Fruit fly (Drosophila melanogaster): ENCODE results near the gene IPIP.

The IPIP gene

dm6 chr2L:6047528-6048160 is at the start of gene IPIP (continued):
- TF ChIP-seq Spps (tag; optimal IDR thresholded peaks at IDR 0.05) (no peak), crp (GFP tag; optimal IDR thresholded peaks at IDR 0.05) (peak in 1 of 2 experiments; percentile 73), usp (GFP tag; optimal IDR thresholded peaks at IDR 0.05) (no peak), Hr3 (GFP tag; optimal IDR thresholded peaks at IDR 0.05) (no peak), Ssrp (tag; optimal IDR thresholded peaks at IDR 0.05) (no peak), CG8388 (GFP tag; optimal IDR thresholded peaks at IDR 0.05) (no peak), CG13287 (GFP tag; IDR thresholded peaks at IDR 0.05; ENCODE audit: partially characterized antibody) (peak; percentile 83), chn (GFP tag; optimal IDR thresholded peaks at IDR 0.05) (peak; percentile 62), CG31365 (tag; optimal IDR thresholded peaks at IDR 0.05) (peak; percentile 24), CG15073 (GFP tag; optimal IDR thresholded peaks at IDR 0.05) (no peak), sima (GFP tag; optimal IDR thresholded peaks at IDR 0.05) (no peak), CG34224 (GFP tag; IDR thresholded peaks at IDR 0.05; ENCODE audit: partially characterized antibody) (peak; percentile 75), Gsc (GFP tag; IDR thresholded peaks at IDR 0.05) (no peak), pita (GFP tag; optimal IDR thresholded peaks at IDR 0.05) (no peak), CG32772 (GFP tag; IDR thresholded peaks at IDR 0.05) (peak; percentile 23; the same call in 1 of the 2 replicates), CG17359 (tag; optimal IDR thresholded peaks at IDR 0.05) (no peak), CG7839 (tag; optimal IDR thresholded peaks at IDR 0.05) (no peak), nerfin-2 (GFP tag; IDR thresholded peaks at IDR 0.05; ENCODE audit: partially characterized antibody) (peak; percentile 63), Doc3 (GFP tag; IDR thresholded peaks at IDR 0.05; ENCODE audit: partially characterized antibody) (peak; percentile 73), bbx (GFP tag; IDR thresholded peaks at IDR 0.05; ENCODE audit: partially characterized antibody) (peak; percentile 87), dm (GFP tag; optimal IDR thresholded peaks at IDR 0.05) (peak; percentile 40), CG13624 (GFP tag; optimal IDR thresholded peaks at IDR 0.05) (peak; percentile 28), eyg (GFP tag; optimal IDR thresholded peaks at IDR 0.05) (no peak), CG15479 (GFP tag; optimal IDR thresholded peaks at IDR 0.05) (no peak), CG18262 (tag; optimal IDR thresholded peaks at IDR 0.05) (peak; percentile 12), CG4424 (GFP tag; optimal IDR thresholded peaks at IDR 0.05) (peak; percentile 10), Mad (GFP tag; optimal IDR thresholded peaks at IDR 0.05) (peak; percentile 6), Kr (GFP tag; optimal IDR thresholded peaks at IDR 0.05) (no peak), Bteb2 (GFP tag; optimal IDR thresholded peaks at IDR 0.05) (no peak), CG10979 (tag; optimal IDR thresholded peaks at IDR 0.05) (peak; percentile 0), CG5180 (GFP tag; optimal IDR thresholded peaks at IDR 0.05) (no peak), dpn (GFP tag; optimal IDR thresholded peaks at IDR 0.05) (peak; percentile 7 to 29), Mes4 (GFP tag; optimal IDR thresholded peaks at IDR 0.05) (no peak), Scr (GFP tag; IDR thresholded peaks at IDR 0.05; ENCODE audit: partially characterized antibody) (peak; percentile 79), CG10654 (GFP tag; optimal IDR thresholded peaks at IDR 0.05) (no peak), CG10274 (GFP tag; optimal IDR thresholded peaks at IDR 0.05) (no peak), dimm (GFP tag; IDR thresholded peaks at IDR 0.05) (no peak), ab (GFP tag; optimal IDR thresholded peaks at IDR 0.05) (no peak), CG12391 (tag; optimal IDR thresholded peaks at IDR 0.05) (peak; percentile 12), Vsx1 (GFP tag; optimal IDR thresholded peaks at IDR 0.05) (no peak), lab (GFP tag; optimal IDR thresholded peaks at IDR 0.05) (peak; percentile 60), CG16779 (GFP tag; IDR thresholded peaks at IDR 0.05) (0 out of 2 replicates have a peak, but pooled peaks have one; percentile 50), ato (GFP tag; IDR thresholded peaks at IDR 0.05; ENCODE audit: partially characterized antibody) (peak; percentile 85), GATAe (GFP tag; conservative IDR thresholded peaks at IDR 0.05) (no peak), CG30020 (tag; optimal IDR thresholded peaks at IDR 0.05) (peak; percentile 61), tgo (GFP tag; IDR thresholded peaks at IDR 0.05) (peak; percentile 29; the same call in 1 of the 3 replicates), CG18011 (GFP tag; optimal IDR thresholded peaks at IDR 0.05) (no peak), CG9797 (GFP tag; optimal IDR thresholded peaks at IDR 0.05) (peak; percentile 57), CG12299 (tag; optimal IDR thresholded peaks at IDR 0.05) (no peak)
